Worm (Caenorhabditis elegans) whole organism, late embryonic: Measurements from ENCODE around the gene R04D3.2.
A peak's percentile ranks its signal among the peaks of the same experiment; 100 is the strongest.

Experiments
- C38D4.7 ChIP-seq: fragments of 200-800 bp; sonication (Bioruptor generic); optimal IDR thresholded peaks from 2 replicates; lab custom pipeline; 2018; ENCODE audit warnings: mild to moderate bottlenecking, missing genetic modification characterization, moderate library complexity, missing compliant biosample characterization
- K09A11.1 ChIP-seq: sonication (generic microtip); optimal IDR thresholded peaks from 2 replicates; lab custom pipeline; 2017; ENCODE audit warnings: antibody characterized with exemption, mild to moderate bottlenecking, missing genetic modification characterization, missing compliant biosample characterization; ENCODE audit not compliant: insufficient read depth
- T23F11.4 ChIP-seq: fragments of 200-800 bp; sonication (Bioruptor generic); optimal IDR thresholded peaks from 2 replicates; lab custom pipeline; 2018; ENCODE audit warnings: mild to moderate bottlenecking, missing genetic modification characterization, missing compliant biosample characterization
- Y22D7AL.16 ChIP-seq: sonication (generic microtip); optimal IDR thresholded peaks from 2 replicates; lab custom pipeline; 2016; ENCODE audit warnings: missing genetic modification characterization, missing compliant biosample characterization
- ahr-1 ChIP-seq: sonication (generic microtip); optimal IDR thresholded peaks from 2 replicates; lab custom pipeline; 2016; ENCODE audit warnings: missing genetic modification characterization, missing compliant biosample characterization
- ama-1 ChIP-seq: fragments of 150-350 bp; optimal IDR thresholded peaks from 2 replicates; lab custom pipeline; 2014
- ceh-14 ChIP-seq: sonication (generic microtip); optimal IDR thresholded peaks from 2 replicates; lab custom pipeline; 2016; ENCODE audit warnings: missing genotype, missing genetic modification characterization, missing compliant biosample characterization
- ceh-2 ChIP-seq: sonication (generic microtip); optimal IDR thresholded peaks from 2 replicates; lab custom pipeline; 2016; ENCODE audit warnings: missing genotype, missing genetic modification characterization, missing compliant biosample characterization
- ceh-22 ChIP-seq: sonication (generic microtip); optimal IDR thresholded peaks from 2 replicates; lab custom pipeline; 2017; ENCODE audit warnings: missing biosample characterization, missing genetic modification characterization
- ceh-24 ChIP-seq: sonication (generic microtip); optimal IDR thresholded peaks from 2 replicates; lab custom pipeline; 2016; ENCODE audit warnings: mild to moderate bottlenecking, missing genetic modification characterization, missing compliant biosample characterization
- ceh-31 ChIP-seq: sonication (generic microtip); optimal IDR thresholded peaks from 2 replicates; lab custom pipeline; 2016; ENCODE audit warnings: missing genetic modification characterization, missing compliant biosample characterization
- ceh-34 ChIP-seq: sonication (generic microtip); optimal IDR thresholded peaks from 2 replicates; lab custom pipeline; 2016; ENCODE audit warnings: mild to moderate bottlenecking, missing genetic modification characterization, missing compliant biosample characterization
- ceh-45 ChIP-seq: fragments of 200-800 bp; sonication (Bioruptor generic); IDR thresholded peaks from 2 replicates; pipeline ENCODE4 v1.3.6; 2022; ENCODE audit warnings: missing genetic modification reagents, missing genetic modification characterization, missing compliant biosample characterization
- ceh-48 ChIP-seq: sonication (generic microtip); optimal IDR thresholded peaks from 2 replicates; lab custom pipeline; 2016; ENCODE audit warnings: missing genetic modification characterization, inconsistent platforms, missing compliant biosample characterization
- ceh-6 ChIP-seq: fragments of 200-800 bp; sonication (Bioruptor generic); optimal IDR thresholded peaks from 2 replicates; lab custom pipeline; 2018; ENCODE audit warnings: mild to moderate bottlenecking, missing genetic modification characterization, missing compliant biosample characterization
- ceh-9 ChIP-seq: sonication (generic microtip); optimal IDR thresholded peaks from 2 replicates; lab custom pipeline; 2016; ENCODE audit warnings: mild to moderate bottlenecking, missing genetic modification characterization, inconsistent platforms, missing compliant biosample characterization
- che-1 ChIP-seq: sonication (generic microtip); optimal IDR thresholded peaks from 2 replicates; lab custom pipeline; 2016; ENCODE audit warnings: mild to moderate bottlenecking, missing genetic modification characterization, missing compliant biosample characterization
- dmd-4 ChIP-seq: sonication (generic microtip); optimal IDR thresholded peaks from 2 replicates; lab custom pipeline; 2016; ENCODE audit warnings: borderline replicate concordance, missing genetic modification characterization, missing compliant biosample characterization
- dve-1 ChIP-seq: sonication (generic microtip); optimal IDR thresholded peaks from 2 replicates; lab custom pipeline; 2017; ENCODE audit warnings: antibody characterized with exemption, mild to moderate bottlenecking, missing genetic modification characterization, missing compliant biosample characterization
- elt-4 ChIP-seq: sonication (generic microtip); optimal IDR thresholded peaks from 2 replicates; lab custom pipeline; 2016; ENCODE audit warnings: missing genetic modification characterization, missing compliant biosample characterization
- ets-4 ChIP-seq: sonication (generic microtip); optimal IDR thresholded peaks from 2 replicates; lab custom pipeline; 2016; ENCODE audit warnings: missing genetic modification characterization, missing compliant biosample characterization
- eyg-1 ChIP-seq: sonication (generic microtip); optimal IDR thresholded peaks from 2 replicates; lab custom pipeline; 2016; ENCODE audit warnings: missing genotype, missing genetic modification characterization, missing compliant biosample characterization
- fax-1 ChIP-seq: sonication (generic microtip); optimal IDR thresholded peaks from 2 replicates; lab custom pipeline; 2016; ENCODE audit warnings: missing genotype, missing genetic modification characterization, missing compliant biosample characterization
- fkh-10 ChIP-seq: fragments of 150-350 bp; optimal IDR thresholded peaks from 2 replicates; lab custom pipeline; 2014; ENCODE audit warnings: missing biosample characterization, missing genetic modification reagents, missing genetic modification characterization
- fkh-6 ChIP-seq: sonication (generic microtip); optimal IDR thresholded peaks from 2 replicates; lab custom pipeline; 2016; ENCODE audit warnings: missing genetic modification characterization, missing compliant biosample characterization
- gmeb-2 ChIP-seq: sonication (generic microtip); optimal IDR thresholded peaks from 2 replicates; lab custom pipeline; 2016; ENCODE audit warnings: missing genetic modification characterization, inconsistent platforms, missing compliant biosample characterization
- hlh-13 ChIP-seq: fragments of 200-800 bp; sonication (Bioruptor generic); optimal IDR thresholded peaks from 2 replicates; lab custom pipeline; 2018; ENCODE audit warnings: mild to moderate bottlenecking, missing genetic modification characterization, missing compliant biosample characterization
- hlh-15 ChIP-seq: sonication (generic microtip); optimal IDR thresholded peaks from 2 replicates; lab custom pipeline; 2016; ENCODE audit warnings: missing genetic modification characterization, missing compliant biosample characterization
- hlh-30 ChIP-seq: sonication (generic microtip); optimal IDR thresholded peaks from 2 replicates; lab custom pipeline; 2017; ENCODE audit warnings: antibody characterized with exemption, missing genetic modification characterization, missing compliant biosample characterization; ENCODE audit not compliant: insufficient read depth
- lim-6 ChIP-seq: sonication (generic microtip); optimal IDR thresholded peaks from 2 replicates; lab custom pipeline; 2016; ENCODE audit warnings: missing genetic modification characterization, missing compliant biosample characterization
- lin-11 ChIP-seq: fragments of 200-800 bp; sonication (Bioruptor generic); optimal IDR thresholded peaks from 2 replicates; lab custom pipeline; 2018; ENCODE audit warnings: mild to moderate bottlenecking, missing genetic modification characterization, missing compliant biosample characterization
- madf-2 ChIP-seq: sonication (generic microtip); optimal IDR thresholded peaks from 2 replicates; lab custom pipeline; 2017; ENCODE audit warnings: missing genetic modification characterization, missing compliant biosample characterization
- mec-3 ChIP-seq: sonication (generic microtip); optimal IDR thresholded peaks from 2 replicates; lab custom pipeline; 2016; ENCODE audit warnings: borderline replicate concordance, missing genetic modification characterization, missing compliant biosample characterization
- nhr-11 ChIP-seq: fragments of 150-350 bp; optimal IDR thresholded peaks from 2 replicates; lab custom pipeline; 2014; ENCODE audit warnings: missing biosample characterization, missing genetic modification characterization
- nhr-232 ChIP-seq: sonication (generic microtip); optimal IDR thresholded peaks from 2 replicates; lab custom pipeline; 2016; ENCODE audit warnings: missing genetic modification characterization, missing compliant biosample characterization
- odd-2 ChIP-seq: sonication (generic microtip); optimal IDR thresholded peaks from 2 replicates; lab custom pipeline; 2017; ENCODE audit warnings: antibody characterized with exemption, mild to moderate bottlenecking, missing genetic modification characterization, missing compliant biosample characterization
- pag-3 ChIP-seq: sonication (generic microtip); optimal IDR thresholded peaks from 2 replicates; lab custom pipeline; 2016; ENCODE audit warnings: missing compliant biosample characterization, missing genetic modification characterization, borderline replicate concordance
- pat-9 ChIP-seq: fragments of 200-800 bp; sonication (Bioruptor generic); optimal IDR thresholded peaks from 2 replicates; lab custom pipeline; 2018; ENCODE audit warnings: mild to moderate bottlenecking, missing genetic modification characterization, moderate library complexity, missing compliant biosample characterization
- pax-1 ChIP-seq: fragments of 150-350 bp; optimal IDR thresholded peaks from 2 replicates; lab custom pipeline; 2014; ENCODE audit warnings: missing biosample characterization, missing genetic modification characterization
- pha-2 ChIP-seq: sonication (generic microtip); optimal IDR thresholded peaks from 2 replicates; lab custom pipeline; 2017; ENCODE audit warnings: mild to moderate bottlenecking, missing genetic modification characterization, missing compliant biosample characterization
- pqm-1 ChIP-seq: sonication (generic microtip); optimal IDR thresholded peaks from 2 replicates; lab custom pipeline; 2016; ENCODE audit warnings: missing genetic modification characterization, missing compliant biosample characterization
- ref-2 ChIP-seq: sonication (generic microtip); optimal IDR thresholded peaks from 2 replicates; lab custom pipeline; 2016; ENCODE audit warnings: missing genetic modification characterization, missing compliant biosample characterization
- sdc-2 ChIP-seq: sonication (generic microtip); optimal IDR thresholded peaks from 2 replicates; lab custom pipeline; 2016; ENCODE audit warnings: missing genotype, missing genetic modification characterization, missing compliant biosample characterization
- sox-2 ChIP-seq: fragments of 200-800 bp; sonication (Bioruptor generic); IDR thresholded peaks from 2 replicates; pipeline ENCODE4 v1.3.6; 2022; ENCODE audit warnings: missing genetic modification reagents, missing genetic modification characterization, missing compliant biosample characterization
- sox-4 ChIP-seq: sonication (generic microtip); optimal IDR thresholded peaks from 2 replicates; lab custom pipeline; 2017; ENCODE audit warnings: mild to moderate bottlenecking, missing genetic modification characterization, inconsistent platforms, missing compliant biosample characterization
- syd-9 ChIP-seq: sonication (generic microtip); optimal IDR thresholded peaks from 2 replicates; lab custom pipeline; 2016; ENCODE audit warnings: mild to moderate bottlenecking, missing genetic modification characterization, moderate library complexity, missing compliant biosample characterization
- tbx-2 ChIP-seq: sonication (generic microtip); optimal IDR thresholded peaks from 2 replicates; lab custom pipeline; 2016; ENCODE audit warnings: missing genetic modification characterization, missing compliant biosample characterization
- tbx-7 ChIP-seq: sonication (generic microtip); optimal IDR thresholded peaks from 2 replicates; lab custom pipeline; 2016; ENCODE audit warnings: missing genotype, missing genetic modification characterization, missing compliant biosample characterization
- ttx-3 ChIP-seq: sonication (generic microtip); optimal IDR thresholded peaks from 2 replicates; lab custom pipeline; 2016; ENCODE audit warnings: missing genetic modification reagents, missing genetic modification characterization, missing compliant biosample characterization
- unc-3 ChIP-seq, 2 experiments: fragments of 200-800 bp in 1 of 2; sonication (Bioruptor generic) in 1 of 2; sonication (generic microtip) in 1 of 2; conservative IDR thresholded peaks in 1 of 2; optimal IDR thresholded peaks in 1 of 2; 2 replicates each; pipeline versions ENCODE4 v1.3.6 to Lab custom; 2016 to 2022; ENCODE audit warnings: missing compliant biosample characterization in 2 of 2, missing genetic modification characterization in 2 of 2, missing genetic modification reagents in 1 of 2
- unc-42 ChIP-seq: sonication (generic microtip); optimal IDR thresholded peaks from 2 replicates; lab custom pipeline; 2016; ENCODE audit warnings: missing genotype, missing genetic modification characterization, missing compliant biosample characterization
- unc-55 ChIP-seq: sonication (generic microtip); optimal IDR thresholded peaks from 2 replicates; lab custom pipeline; 2017; ENCODE audit warnings: missing biosample characterization, missing genetic modification reagents, missing genetic modification characterization
- ztf-16 ChIP-seq: sonication (generic microtip); optimal IDR thresholded peaks from 2 replicates; lab custom pipeline; 2017; ENCODE audit warnings: missing genetic modification characterization, missing compliant biosample characterization

Gene R04D3.2

DNA sequence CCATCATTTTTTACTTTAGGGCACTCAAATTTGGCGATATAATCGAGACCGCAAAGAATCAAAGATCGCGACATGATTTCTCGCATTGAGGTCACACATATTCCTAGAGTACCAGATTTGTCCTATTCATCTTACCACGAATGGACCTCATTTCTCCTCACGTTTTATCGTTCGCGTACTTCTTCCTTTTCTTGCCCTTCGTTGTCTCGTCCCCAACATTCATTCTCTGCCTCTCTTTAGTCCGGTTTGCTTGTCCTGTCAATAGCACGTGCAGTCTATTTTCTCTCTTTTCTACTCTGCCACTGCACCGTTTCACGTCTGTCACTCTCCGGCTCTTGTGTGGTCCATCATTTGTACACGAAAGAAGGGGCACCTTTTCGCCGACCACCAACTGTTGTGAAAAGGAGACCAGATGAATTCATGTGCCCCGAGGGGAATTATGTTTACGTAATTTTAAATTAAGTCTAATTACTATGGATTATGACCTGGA lies 35.0 kb downstream of the R04D3.2 start:
- TF ChIP-seq elt-4 (tag; lab: Kevin White, UChicago) (no peak), pag-3 (tag; lab: Kevin White, UChicago) (no peak), T23F11.4 (no peak), ceh-45 (no peak), pax-1 (tag; lab: Kevin White, UChicago) (no peak), sox-2 (GFP tag; lab: Robert Waterston, UW) (no peak), C38D4.7 (GFP tag; lab: Kevin White, UChicago) (no peak), ceh-34 (peak; percentile 61), lin-11 (tag; lab: Kevin White, UChicago) (no peak), sdc-2 (tag; lab: Kevin White, UChicago) (peak; percentile 56), ceh-14 (tag; lab: Kevin White, UChicago) (no peak), nhr-11 (tag; lab: Kevin White, UChicago) (no peak), hlh-15 (tag; lab: Kevin White, UChicago) (no peak), madf-2 (tag; lab: Kevin White, UChicago) (no peak), tbx-2 (tag; lab: Kevin White, UChicago) (peak; percentile 69), Y22D7AL.16 (no peak), mec-3 (tag; lab: Kevin White, UChicago) (no peak), ztf-16 (tag; lab: Kevin White, UChicago) (no peak), syd-9 (tag; lab: Kevin White, UChicago) (no peak), lim-6 (tag; lab: Kevin White, UChicago) (no peak), ceh-48 (peak; percentile 19), K09A11.1 (tag; lab: Kevin White, UChicago) (no peak), gmeb-2 (tag; lab: Kevin White, UChicago) (no peak), ceh-9 (tag; lab: Kevin White, UChicago) (no peak), hlh-30 (tag; lab: Kevin White, UChicago) (peak; percentile 94), eyg-1 (tag; lab: Kevin White, UChicago) (no peak), fkh-10 (GFP tag; lab: Kevin White, UChicago) (no peak), ceh-2 (peak; percentile 14), pat-9 (tag; lab: Kevin White, UChicago) (no peak), hlh-13 (GFP tag; lab: Kevin White, UChicago) (no peak), ama-1 (lab: Kevin White, UChicago) (no peak), pha-2 (tag; lab: Kevin White, UChicago) (no peak), ttx-3 (tag; lab: Kevin White, UChicago) (no peak), pqm-1 (no peak), odd-2 (tag; lab: Kevin White, UChicago) (no peak), ceh-31 (tag; lab: Kevin White, UChicago) (peak; percentile 88), dve-1 (tag; lab: Kevin White, UChicago) (peak; percentile 10), che-1 (tag; lab: Kevin White, UChicago) (no peak), tbx-7 (tag; lab: Kevin White, UChicago) (no peak), fax-1 (tag; lab: Kevin White, UChicago) (no peak), ceh-24 (tag; lab: Kevin White, UChicago) (no peak), dmd-4 (tag; lab: Kevin White, UChicago) (peak; percentile 29), ceh-6 (no peak), sox-4 (no peak), ceh-22 (tag; lab: Kevin White, UChicago) (no peak), nhr-232 (tag; lab: Kevin White, UChicago) (no peak), ref-2 (tag; lab: Kevin White, UChicago) (peak; percentile 12), fkh-6 (tag; lab: Kevin White, UChicago) (peak; percentile 13), ets-4 (tag; lab: Kevin White, UChicago) (peak; percentile 7), unc-3 (GFP tag; conservative IDR thresholded peaks at IDR 0.05; lab: Robert Waterston, UW) (no peak), unc-3 (tag; optimal IDR thresholded peaks at IDR 0.05; lab: Kevin White, UChicago) (no peak), ahr-1 (no peak), unc-55 (GFP tag; lab: Kevin White, UChicago) (peak; percentile 83), unc-42 (peak; percentile 41)
